Worm (Caenorhabditis elegans): ENCODE results near the gene acer-1.

The acer-1 gene

ce11 chrII:6847917-6848379, 42.3 kb downstream of the acer-1 start, which contains the start of gene tbc-6 (continued):
- TF ChIP-seq pha-4 (GFP tag; IDR thresholded peaks at IDR 0.05) (no peak), pha-4 (tag; optimal IDR thresholded peaks at IDR 0.05) (no peak), rbr-2 (tag; optimal IDR thresholded peaks at IDR 0.05) (peak; percentile 23), nhr-28 (tag; optimal IDR thresholded peaks at IDR 0.05) (peak; percentile 86), hlh-30 (tag; optimal IDR thresholded peaks at IDR 0.05; ENCODE audit: insufficient read depth) (peak; percentile 40)

DNA sequence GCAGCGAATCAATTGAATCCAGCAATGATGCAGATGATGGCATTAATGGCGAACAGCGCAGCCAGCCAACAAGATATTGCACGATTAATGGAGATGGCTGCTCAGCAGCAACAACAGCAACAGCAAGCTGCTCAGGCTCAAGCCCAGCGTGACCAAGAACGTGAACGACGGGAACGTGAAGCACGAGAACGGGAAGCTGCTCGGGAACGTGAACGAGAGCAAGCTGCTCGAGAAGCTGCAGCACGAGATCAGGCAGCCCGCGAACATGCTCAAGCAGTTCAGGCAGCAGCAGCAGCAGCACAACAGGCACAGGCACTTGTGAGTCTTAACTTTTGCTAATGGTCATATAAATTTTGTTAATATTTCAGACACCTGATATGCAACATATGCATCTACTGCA, 43.5 kb downstream of the acer-1 start:
- peak; percentile 7 for TF ChIP-seq hlh-30 (tag; optimal IDR thresholded peaks at IDR 0.05; ENCODE audit: insufficient read depth)
- TF ChIP-seq set-16 (GFP tag; IDR thresholded peaks at IDR 0.05): peak; percentile 86
- no peak for TF ChIP-seq nhr-28 (tag; optimal IDR thresholded peaks at IDR 0.05)

- peak; percentile 48 for TF ChIP-seq dve-1 (tag; optimal IDR thresholded peaks at IDR 0.05; ENCODE audit: insufficient read depth)
- no peak for TF ChIP-seq daf-16 (GFP tag; optimal IDR thresholded peaks at IDR 0.05)
- peak; percentile 8 for TF ChIP-seq daf-16 (tag; optimal IDR thresholded peaks at IDR 0.05)
- no peak for TF ChIP-seq spr-1 (tag; optimal IDR thresholded peaks at IDR 0.05)
- peak; percentile 53 for TF ChIP-seq nhr-28 (tag; optimal IDR thresholded peaks at IDR 0.05)
- peak in 1 of 2 experiments; percentile 38 for TF ChIP-seq mdl-1 (tag; optimal IDR thresholded peaks at IDR 0.05)
- no peak for TF ChIP-seq ama-1 (optimal IDR thresholded peaks at IDR 0.05)
Measured at ce11 chrII:6845006-6845459, 45.2 kb downstream of the acer-1 start.

- peak; percentile 48 for TF ChIP-seq ceh-28 (tag; optimal IDR thresholded peaks at IDR 0.05)
- TF ChIP-seq zag-1 (tag; optimal IDR thresholded peaks at IDR 0.05): no peak
- TF ChIP-seq ces-1 (GFP tag; optimal IDR thresholded peaks at IDR 0.05): peak; percentile 42
- TF ChIP-seq hlh-30 (tag; optimal IDR thresholded peaks at IDR 0.05; ENCODE audit: insufficient read depth): peak; percentile 47
- no peak for TF ChIP-seq pqm-1 (tag; optimal IDR thresholded peaks at IDR 0.05)
- TF ChIP-seq nhr-76 (tag; optimal IDR thresholded peaks at IDR 0.05): no peak
- TF ChIP-seq nhr-102 (tag; optimal IDR thresholded peaks at IDR 0.05): no peak
- no peak for TF ChIP-seq D1046.2 (GFP tag; IDR thresholded peaks at IDR 0.05)
- TF ChIP-seq lin-13 (GFP tag; optimal IDR thresholded peaks at IDR 0.05): no peak
- TF ChIP-seq mxl-2 (GFP tag; conservative IDR thresholded peaks at IDR 0.05): no peak
- peak; percentile 12 for TF ChIP-seq aha-1 (tag)
- peak; percentile 36 for TF ChIP-seq dve-1 (tag; optimal IDR thresholded peaks at IDR 0.05; ENCODE audit: insufficient read depth)
- TF ChIP-seq ceh-62 (tag; optimal IDR thresholded peaks at IDR 0.05): no peak
- TF ChIP-seq lsy-2 (tag; optimal IDR thresholded peaks at IDR 0.05): peak in 1 of 2 experiments; percentile 18
- TF ChIP-seq duxl-1 (tag; optimal IDR thresholded peaks at IDR 0.05; ENCODE audit: poor library complexity): no peak
- TF ChIP-seq ZK337.2 (GFP tag; IDR thresholded peaks at IDR 0.05): no peak
- peak in 1 of 2 experiments; percentile 84 for TF ChIP-seq unc-62 (GFP tag; optimal IDR thresholded peaks at IDR 0.05 in 1 of 2)
- TF ChIP-seq unc-62 (tag; optimal IDR thresholded peaks at IDR 0.05): no peak
- TF ChIP-seq lin-1 (GFP tag; IDR thresholded peaks at IDR 0.05): no peak
- TF ChIP-seq mes-2 (tag; optimal IDR thresholded peaks at IDR 0.05; ENCODE audit: poor library complexity, severe bottlenecking): peak; percentile 45
- no peak for TF ChIP-seq set-16 (GFP tag; IDR thresholded peaks at IDR 0.05)
Measured at ce11 chrII:6844227-6845005, 45.8 kb downstream of the acer-1 start.

ce11 chrII:6843680-6844079, 46.5 kb downstream of the acer-1 start:
- 0 out of 2 replicates have a peak, but pooled peaks have one; percentile 7 for TF ChIP-seq egl-43 (GFP tag; IDR thresholded peaks at IDR 0.05)
- TF ChIP-seq php-3 (GFP tag; IDR thresholded peaks at IDR 0.05): 0 out of 2 replicates have a peak, but pooled peaks have one; percentile 8
- no peak for TF ChIP-seq snpc-4 (tag; optimal IDR thresholded peaks at IDR 0.05)
- no peak for TF ChIP-seq nhr-237 (tag; optimal IDR thresholded peaks at IDR 0.05)
- no peak for TF ChIP-seq T20F7.1 (GFP tag; optimal IDR thresholded peaks at IDR 0.05)
- no peak for TF ChIP-seq lim-7 (GFP tag; IDR thresholded peaks at IDR 0.05)
- no peak for TF ChIP-seq D1046.2 (GFP tag; IDR thresholded peaks at IDR 0.05)
- TF ChIP-seq nhr-10 (tag; optimal IDR thresholded peaks at IDR 0.05): no peak
- no peak for TF ChIP-seq aly-2 (tag; optimal IDR thresholded peaks at IDR 0.05)
- no peak for TF ChIP-seq jun-1 (tag; optimal IDR thresholded peaks at IDR 0.05)
- TF ChIP-seq lin-29 (GFP tag; IDR thresholded peaks at IDR 0.05): no peak
- peak; percentile 48 for TF ChIP-seq set-16 (GFP tag; IDR thresholded peaks at IDR 0.05)
- no peak for TF ChIP-seq daf-12 (tag; optimal IDR thresholded peaks at IDR 0.05)
- no peak for TF ChIP-seq attf-4 (tag; optimal IDR thresholded peaks at IDR 0.05)
- no peak for TF ChIP-seq snpc-1.2 (GFP tag; IDR thresholded peaks at IDR 0.05)
- TF ChIP-seq unc-62 (GFP tag; optimal IDR thresholded peaks at IDR 0.05 in 1 of 2): peak in 1 of 2 experiments; percentile 76
- no peak for TF ChIP-seq unc-62 (tag; optimal IDR thresholded peaks at IDR 0.05)

All from whole organism, L4 larva.